Worm (Caenorhabditis elegans): ENCODE measurements around the gene lips-15.

lips-15 gene

DNA sequence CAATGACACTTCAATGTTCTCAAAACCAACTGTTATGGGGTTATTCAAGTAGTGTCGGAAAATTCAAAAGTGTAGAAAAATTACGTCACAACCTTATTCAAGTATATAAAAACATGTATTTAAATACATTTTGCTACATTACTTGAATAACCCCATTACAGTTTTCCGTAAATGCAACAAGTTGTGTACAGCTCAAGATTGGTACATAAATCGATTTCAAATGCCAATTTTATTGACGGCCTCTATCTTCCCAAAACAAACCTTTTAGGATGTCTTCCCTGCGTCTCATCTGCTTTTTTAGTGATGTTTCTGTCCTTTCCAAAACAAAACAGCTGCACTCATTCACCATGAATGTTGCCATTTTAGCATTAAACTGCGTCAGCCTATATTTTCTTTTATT is 25.2 kb downstream of the lips-15 start, which contains the start of gene Y38E10A.28:
Gene Y38E10A.28, plus strand, starts transcription at position 301 of the 400 bp plus-strand sequence.
- TF ChIP-seq sma-9 (GFP tag; optimal IDR thresholded peaks at IDR 0.05) (no peak), sma-9 (tag; optimal IDR thresholded peaks at IDR 0.05) (no peak)

DNA sequence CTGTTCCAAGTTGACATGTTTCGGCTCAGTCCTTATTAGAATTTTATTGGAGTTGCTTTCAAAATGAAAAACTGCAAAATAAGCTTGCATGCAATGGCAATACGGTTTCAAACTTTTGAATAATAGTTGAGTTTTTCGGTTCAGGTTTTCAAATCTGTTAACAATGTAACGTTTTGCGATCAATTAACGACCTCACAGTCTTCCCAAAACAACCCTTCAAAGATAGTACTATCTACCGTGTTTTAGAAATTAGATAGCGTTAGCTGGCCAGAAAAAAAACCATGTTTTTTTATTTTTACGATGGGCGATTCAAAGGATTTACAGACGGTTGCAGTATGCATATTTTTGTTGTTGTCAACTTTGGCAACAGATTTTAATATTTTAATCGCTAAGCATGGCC is 26.7 kb downstream of the lips-15 start, which contains the start of gene Y38E10A.34:
Gene Y38E10A.34, plus strand, starts transcription at position 301 of the 400 bp plus-strand sequence.
- no peak for TF ChIP-seq skn-1 (tag; optimal IDR thresholded peaks at IDR 0.05)
- no peak for TF ChIP-seq snpc-4 (tag; optimal IDR thresholded peaks at IDR 0.05)
- TF ChIP-seq mbf-1 (tag; optimal IDR thresholded peaks at IDR 0.05) = no peak
- no peak for TF ChIP-seq nhr-23 (tag; optimal IDR thresholded peaks at IDR 0.05)
- TF ChIP-seq gmeb-1 (tag; optimal IDR thresholded peaks at IDR 0.05) = no peak
- no peak for TF ChIP-seq unc-62 (GFP tag; optimal IDR thresholded peaks at IDR 0.05)

DNA sequence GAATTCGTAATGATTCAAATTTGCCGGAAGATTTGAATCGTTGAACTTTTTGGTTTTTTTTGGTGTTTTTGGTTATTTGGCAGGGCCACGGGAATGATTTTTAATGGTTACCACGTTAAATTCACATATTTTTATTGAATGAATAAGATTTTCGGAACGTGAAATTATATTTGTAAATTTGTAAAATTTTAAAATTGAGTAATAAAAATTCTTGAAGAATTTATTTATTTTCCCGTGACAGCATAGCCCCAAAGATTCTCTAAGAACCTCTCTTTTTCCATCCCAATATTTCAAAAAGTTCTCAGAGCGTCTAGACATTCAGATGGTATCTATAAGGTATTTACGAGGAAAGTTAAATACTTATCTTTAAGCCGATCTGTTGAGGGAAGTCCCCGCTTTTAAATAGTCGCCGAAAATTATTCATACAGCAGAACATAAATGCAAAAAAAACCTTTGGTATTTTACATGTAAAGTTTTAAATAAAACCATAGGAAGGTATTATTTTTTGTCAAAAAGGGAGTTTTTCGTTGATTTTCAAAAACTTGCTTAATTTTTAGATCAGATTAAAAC is 30.6 kb downstream of the lips-15 start, which contains the start of gene Y38E10A.17:
Gene Y38E10A.17, minus strand, starts transcription at position 51 of the 570 bp plus-strand sequence.
- no peak for TF ChIP-seq unc-55 (GFP tag; optimal IDR thresholded peaks at IDR 0.05)
- TF ChIP-seq elt-1 (tag; optimal IDR thresholded peaks at IDR 0.05) = no peak
- TF ChIP-seq sma-9 (GFP tag; optimal IDR thresholded peaks at IDR 0.05) = peak; percentile 44
- TF ChIP-seq sma-9 (tag; optimal IDR thresholded peaks at IDR 0.05) = no peak
- TF ChIP-seq nhr-237 (tag; optimal IDR thresholded peaks at IDR 0.05) = no peak
- TF ChIP-seq nhr-23 (tag; optimal IDR thresholded peaks at IDR 0.05) = no peak
- TF ChIP-seq nhr-25 (tag; optimal IDR thresholded peaks at IDR 0.05) = no peak

DNA sequence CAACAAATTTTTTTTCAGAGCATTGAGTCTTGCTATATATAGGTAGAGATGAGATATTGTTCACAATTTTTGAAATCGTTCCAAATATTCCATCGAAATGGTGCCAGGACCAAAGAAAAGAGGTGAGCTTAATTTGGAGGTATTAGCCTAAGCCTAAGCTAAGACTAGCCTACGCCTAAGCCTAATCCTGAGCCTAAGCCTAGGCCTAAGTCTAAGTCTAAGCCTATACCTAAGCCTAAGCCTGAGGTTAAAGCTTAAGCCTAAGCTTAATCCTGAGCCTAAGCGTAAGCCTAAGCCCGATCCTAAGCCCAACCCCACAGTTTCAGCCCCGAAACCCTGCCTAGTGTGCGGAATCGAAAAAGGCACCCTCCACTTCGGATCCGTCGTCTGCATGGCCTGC is 32.4 kb downstream of the lips-15 start, which contains the start of gene nhr-234:
Gene nhr-234, plus strand, starts transcription at position 77 of the 400 bp plus-strand sequence.
- TF ChIP-seq mab-5 (tag; optimal IDR thresholded peaks at IDR 0.05) (no peak), peb-1 (tag; optimal IDR thresholded peaks at IDR 0.05) (no peak), C34F6.9 (tag; optimal IDR thresholded peaks at IDR 0.05) (no peak), mdl-1 (tag; optimal IDR thresholded peaks at IDR 0.05) (no peak), F13H6.1 (tag; optimal IDR thresholded peaks at IDR 0.05) (no peak), mbf-1 (tag; optimal IDR thresholded peaks at IDR 0.05) (no peak), elt-3 (tag; optimal IDR thresholded peaks at IDR 0.05) (no peak), blmp-1 (tag; optimal IDR thresholded peaks at IDR 0.05; ENCODE audit: insufficient read depth) (no peak), nhr-11 (tag; optimal IDR thresholded peaks at IDR 0.05) (no peak), lin-11 (tag; optimal IDR thresholded peaks at IDR 0.05) (no peak), unc-62 (GFP tag; optimal IDR thresholded peaks at IDR 0.05) (no peak), zag-1 (tag; optimal IDR thresholded peaks at IDR 0.05) (no peak), lin-13 (GFP tag; optimal IDR thresholded peaks at IDR 0.05) (no peak), lin-39 (tag; optimal IDR thresholded peaks at IDR 0.05) (no peak), ztf-1 (GFP tag; conservative IDR thresholded peaks at IDR 0.05) (no peak), skn-1 (tag; optimal IDR thresholded peaks at IDR 0.05) (no peak), gmeb-1 (tag; optimal IDR thresholded peaks at IDR 0.05) (no peak)

DNA sequence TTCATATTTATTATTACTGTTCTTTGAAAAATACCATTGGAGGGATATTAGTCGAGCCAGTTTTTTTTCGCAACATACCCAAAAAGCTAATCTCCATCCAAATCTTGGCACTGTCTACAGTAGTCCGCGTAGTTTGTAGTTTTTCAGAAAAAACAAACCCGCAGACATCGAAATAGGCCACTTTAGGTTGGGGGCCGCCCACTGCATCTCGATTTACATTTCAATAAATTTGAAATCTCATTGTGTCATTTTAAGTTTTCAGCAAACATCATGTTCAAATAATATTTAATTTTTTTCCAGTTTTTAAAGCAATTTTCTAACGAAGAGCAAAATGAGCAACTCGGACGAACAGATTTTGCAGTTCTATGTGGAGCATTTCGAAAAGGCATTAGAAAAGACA is 36.2 kb downstream of the lips-15 start, which contains the start of gene nhr-235:
Gene nhr-235, plus strand, starts transcription at position 301 of the 400 bp plus-strand sequence.
- TF ChIP-seq sem-4 (tag; optimal IDR thresholded peaks at IDR 0.05) (no peak), nhr-10 (tag; optimal IDR thresholded peaks at IDR 0.05) (no peak), ztf-11 (tag; optimal IDR thresholded peaks at IDR 0.05) (no peak), lsy-2 (tag; optimal IDR thresholded peaks at IDR 0.05) (no peak), R02D3.7 (tag; optimal IDR thresholded peaks at IDR 0.05) (no peak), nhr-21 (tag; optimal IDR thresholded peaks at IDR 0.05) (no peak), ZK546.5 (tag; optimal IDR thresholded peaks at IDR 0.05) (no peak), egl-27 (tag; optimal IDR thresholded peaks at IDR 0.05) (no peak), nhr-23 (tag; optimal IDR thresholded peaks at IDR 0.05) (no peak), ceh-82 (tag; optimal IDR thresholded peaks at IDR 0.05) (no peak), C34F6.9 (tag; optimal IDR thresholded peaks at IDR 0.05) (no peak), mbf-1 (tag; optimal IDR thresholded peaks at IDR 0.05) (no peak), unc-39 (tag; optimal IDR thresholded peaks at IDR 0.05) (no peak), Y55F3AM.14 (GFP tag; optimal IDR thresholded peaks at IDR 0.05) (no peak)
